Fruit fly (Drosophila melanogaster) whole organism, embryonic: ENCODE data around the gene Herc4.

ENCODE experiments used
- Antp ChIP-seq: fragments of 200-800 bp; sonication (Bioruptor generic); optimal IDR thresholded peaks from 3 replicates; lab custom pipeline; 2016; ENCODE audit warnings: missing biosample characterization, missing genetic modification characterization
- CG1024 ChIP-seq: fragments of 200-800 bp; sonication (Bioruptor generic); IDR thresholded peaks from 2 replicates; pipeline ENCODE4 v1.3.6; 2022; ENCODE audit warnings: missing biosample characterization, missing genetic modification characterization
- CG11247 ChIP-seq: fragments of 200-800 bp; sonication (Bioruptor generic); IDR thresholded peaks from 2 replicates; pipeline ENCODE4 v1.3.6; 2022; ENCODE audit warnings: missing biosample characterization, missing genetic modification characterization
- CG11560 ChIP-seq: fragments of 200-800 bp; sonication (Bioruptor generic); IDR thresholded peaks from 3 replicates; pipeline ENCODE4 v1.3.6; 2022; ENCODE audit warnings: missing biosample characterization, missing genetic modification characterization
- CG14965 ChIP-seq: fragments of 200-800 bp; sonication (Bioruptor generic); optimal IDR thresholded peaks from 2 replicates; lab custom pipeline; 2016; ENCODE audit warnings: missing biosample characterization, missing genetic modification characterization, borderline replicate concordance
- CG15514 ChIP-seq: fragments of 200-800 bp; sonication (Bioruptor generic); optimal IDR thresholded peaks from 3 replicates; lab custom pipeline; 2017; ENCODE audit warnings: missing biosample characterization, missing genetic modification characterization, mild to moderate bottlenecking, moderate library complexity, missing genetic modification reagents
- CG17186 ChIP-seq: fragments of 200-800 bp; sonication (Bioruptor generic); optimal IDR thresholded peaks from 3 replicates; lab custom pipeline; 2017; ENCODE audit warnings: missing biosample characterization, missing genetic modification reagents, missing genetic modification characterization
- CG2120 ChIP-seq: fragments of 200-800 bp; sonication (Bioruptor generic); optimal IDR thresholded peaks from 3 replicates; lab custom pipeline; 2016; ENCODE audit warnings: missing biosample characterization, missing genetic modification characterization
- CG6689 ChIP-seq: fragments of 200-800 bp; sonication (Bioruptor generic); IDR thresholded peaks from 2 replicates; pipeline ENCODE4 v1.3.6; 2022; ENCODE audit warnings: missing biosample characterization, missing genetic modification characterization
- CG9437 ChIP-seq: fragments of 200-800 bp; sonication (Bioruptor generic); optimal IDR thresholded peaks from 2 replicates; lab custom pipeline; 2018; ENCODE audit warnings: missing biosample characterization, mild to moderate bottlenecking, missing genetic modification characterization
- Deaf1 ChIP-seq: fragments of 200-800 bp; optimal IDR thresholded peaks from 3 replicates; lab custom pipeline; 2019; ENCODE audit warnings: missing biosample characterization, mild to moderate bottlenecking, missing genetic modification characterization, moderate library complexity
- Dek ChIP-seq: fragments of 200-800 bp; sonication (Bioruptor generic); optimal IDR thresholded peaks from 3 replicates; lab custom pipeline; 2019; ENCODE audit warnings: missing biosample characterization, mild to moderate bottlenecking, missing genetic modification characterization, moderate library complexity
- Drgx ChIP-seq: fragments of 200-800 bp; sonication (Bioruptor generic); IDR thresholded peaks from 2 replicates; pipeline ENCODE4 v1.3.6; 2022; ENCODE audit warnings: missing biosample characterization, missing genetic modification characterization
- Ets65A ChIP-seq: fragments of 200-800 bp; sonication (Bioruptor generic); peaks from one replicate; lab custom pipeline; 2016; ENCODE audit warnings: missing biosample characterization, missing genetic modification characterization
- HLH4C ChIP-seq: fragments of 200-800 bp; sonication (Bioruptor generic); IDR thresholded peaks from 3 replicates; pipeline ENCODE4 v1.3.6; 2022; ENCODE audit warnings: missing biosample characterization, missing genetic modification characterization; ENCODE audit not compliant: partially characterized antibody
- Hr39 ChIP-seq: fragments of >200 bp; optimal IDR thresholded peaks from 2 replicates; lab custom pipeline; 2017
- Med ChIP-seq: fragments of 200-800 bp; sonication (Bioruptor generic); peaks from one replicate; lab custom pipeline; 2016; ENCODE audit warnings: missing biosample characterization, missing genetic modification characterization, mild to moderate bottlenecking, inconsistent platforms, moderate library complexity
- Poxn ChIP-seq: fragments of 200-800 bp; sonication (Bioruptor generic); IDR thresholded peaks from 2 replicates; pipeline ENCODE4 v1.3.6; 2022; ENCODE audit warnings: missing biosample characterization, missing genetic modification characterization
- Sry-β ChIP-seq: fragments of 200-800 bp; sonication (Bioruptor generic); optimal IDR thresholded peaks from 2 replicates; lab custom pipeline; 2018; ENCODE audit warnings: missing biosample characterization, mild to moderate bottlenecking, missing genetic modification characterization, moderate library complexity
- Ssrp ChIP-seq: fragments of 200-800 bp; sonication (Bioruptor generic); optimal IDR thresholded peaks from 2 replicates; lab custom pipeline; 2018; ENCODE audit warnings: missing biosample characterization, mild to moderate bottlenecking, missing genetic modification characterization, moderate library complexity
- Stat92E ChIP-seq, 3 experiments: fragments of >200 bp in 2 of 3; fragments of 200-800 bp in 1 of 3; sonication (Bioruptor generic) in 1 of 3; optimal IDR thresholded peaks; 2 replicates each; lab custom pipeline; 2017 to 2019; ENCODE audit warnings: missing biosample characterization in 3 of 3, missing genetic modification characterization in 3 of 3, mild to moderate bottlenecking in 1 of 3, moderate library complexity in 1 of 3
- Taf1 ChIP-seq: fragments of 200-800 bp; sonication (Bioruptor generic); IDR thresholded peaks from 2 replicates; pipeline ENCODE4 v1.3.6; 2022; ENCODE audit warnings: missing biosample characterization, missing genetic modification characterization
- aop ChIP-seq: fragments of 200-800 bp; sonication (Bioruptor generic); IDR thresholded peaks from 2 replicates; pipeline ENCODE4 v1.3.6; 2022; ENCODE audit warnings: missing biosample characterization, missing genetic modification characterization
- ara ChIP-seq: fragments of 200-800 bp; sonication (Bioruptor generic); IDR thresholded peaks from 2 replicates; pipeline ENCODE4 v1.3.6; 2022; ENCODE audit warnings: missing biosample characterization, missing genetic modification characterization
- ase ChIP-seq: fragments of 200-800 bp; sonication (Bioruptor generic); IDR thresholded peaks from 3 replicates; pipeline ENCODE4 v1.3.6; 2022; ENCODE audit warnings: missing biosample characterization, missing genetic modification characterization
- bsh ChIP-seq, 2 experiments: fragments of 200-800 bp; sonication (Bioruptor generic); optimal IDR thresholded peaks; 2 replicates each; lab custom pipeline; 2017 to 2018; ENCODE audit warnings: mild to moderate bottlenecking in 2 of 2, missing biosample characterization in 2 of 2, missing genetic modification characterization in 2 of 2, moderate library complexity in 1 of 2
- chinmo ChIP-seq: fragments of 200-800 bp; sonication (Bioruptor generic); IDR thresholded peaks from 4 replicates; pipeline ENCODE4 v1.3.6; 2022; ENCODE audit warnings: missing biosample characterization, missing genetic modification characterization; ENCODE audit not compliant: partially characterized antibody
- corto ChIP-seq: fragments of 200-800 bp; sonication (Bioruptor generic); optimal IDR thresholded peaks from 2 replicates; lab custom pipeline; 2016; ENCODE audit warnings: missing biosample characterization, mild to moderate bottlenecking, missing genetic modification characterization, moderate library complexity
- crol ChIP-seq: fragments of 200-800 bp; sonication (Bioruptor generic); IDR thresholded peaks from 2 replicates; pipeline ENCODE4 v1.3.6; 2022; ENCODE audit warnings: missing biosample characterization, missing genetic modification characterization
- en ChIP-seq: fragments of 200-800 bp; sonication (Bioruptor generic); optimal IDR thresholded peaks from 2 replicates; lab custom pipeline; 2016; ENCODE audit warnings: missing biosample characterization, missing genetic modification characterization
- ewg ChIP-seq: fragments of 200-800 bp; sonication (Bioruptor generic); optimal IDR thresholded peaks from 3 replicates; lab custom pipeline; 2017; ENCODE audit warnings: mild to moderate bottlenecking, missing biosample characterization, missing genetic modification reagents, missing genetic modification characterization
- gem ChIP-seq: fragments of 200-800 bp; sonication (Bioruptor generic); optimal IDR thresholded peaks from 2 replicates; lab custom pipeline; 2019; ENCODE audit warnings: missing biosample characterization, mild to moderate bottlenecking, missing genetic modification characterization, moderate library complexity
- grau ChIP-seq: fragments of 200-800 bp; optimal IDR thresholded peaks from 3 replicates; lab custom pipeline; 2019; ENCODE audit warnings: missing biosample characterization, mild to moderate bottlenecking, missing genetic modification characterization, moderate library complexity
- insv ChIP-seq, 2 experiments: fragments of 200-800 bp; sonication (Bioruptor generic); optimal IDR thresholded peaks; 3 replicates each; lab custom pipeline; 2016 to 2018; ENCODE audit warnings: missing biosample characterization in 2 of 2, missing genetic modification characterization in 2 of 2
- kay ChIP-seq: fragments of 200-800 bp; sonication (Bioruptor generic); optimal IDR thresholded peaks from 2 replicates; lab custom pipeline; 2016; ENCODE audit warnings: missing biosample characterization, missing genetic modification characterization
- kni ChIP-seq: fragments of 200-800 bp; sonication (Bioruptor generic); optimal IDR thresholded peaks from 3 replicates; lab custom pipeline; 2017; ENCODE audit warnings: mild to moderate bottlenecking, missing biosample characterization, missing genetic modification reagents, missing genetic modification characterization
- lola ChIP-seq, 3 experiments: fragments of >200 bp in 2 of 3; fragments of 200-800 bp in 1 of 3; sonication (Bioruptor generic) in 1 of 3; optimal IDR thresholded peaks; 2 replicates each; lab custom pipeline; 2017 to 2019; ENCODE audit warnings: missing biosample characterization in 3 of 3, missing genetic modification characterization in 3 of 3, mild to moderate bottlenecking in 1 of 3, moderate library complexity in 1 of 3
- mld ChIP-seq: fragments of 200-800 bp; sonication (Bioruptor generic); IDR thresholded peaks from 3 replicates; pipeline ENCODE4 v1.3.6; 2022; ENCODE audit warnings: missing biosample characterization, missing genetic modification characterization; ENCODE audit not compliant: partially characterized antibody
- psq ChIP-seq: fragments of 200-800 bp; sonication (Bioruptor generic); optimal IDR thresholded peaks from 2 replicates; lab custom pipeline; 2017; ENCODE audit warnings: missing biosample characterization, missing genetic modification characterization
- row ChIP-seq: fragments of 200-800 bp; sonication (Bioruptor generic); IDR thresholded peaks from 3 replicates; pipeline ENCODE4 v1.3.6; 2022; ENCODE audit warnings: missing biosample characterization, missing genetic modification characterization
- sens ChIP-seq: fragments of 200-800 bp; sonication (Bioruptor generic); peaks from one replicate; lab custom pipeline; 2016; ENCODE audit warnings: missing biosample characterization, missing genetic modification characterization
- sna ChIP-seq: fragments of 200-800 bp; sonication (Bioruptor generic); IDR thresholded peaks from 2 replicates; pipeline ENCODE4 v1.3.6; 2022; ENCODE audit warnings: missing biosample characterization, missing genetic modification characterization; ENCODE audit not compliant: partially characterized antibody
- sob ChIP-seq: fragments of 200-800 bp; sonication (Bioruptor generic); IDR thresholded peaks from 2 replicates; pipeline ENCODE4 v1.3.6; 2022; ENCODE audit warnings: missing biosample characterization, missing genetic modification characterization
- sqz ChIP-seq: fragments of 200-800 bp; sonication (Bioruptor generic); optimal IDR thresholded peaks from 3 replicates; lab custom pipeline; 2018; ENCODE audit warnings: missing biosample characterization, mild to moderate bottlenecking, missing genetic modification characterization
- sr ChIP-seq: fragments of 200-800 bp; sonication (Bioruptor generic); IDR thresholded peaks from 3 replicates; pipeline ENCODE4 v1.3.6; 2022; ENCODE audit warnings: missing biosample characterization, missing genetic modification characterization
- tin ChIP-seq: fragments of 200-800 bp; sonication (Bioruptor generic); optimal IDR thresholded peaks from 3 replicates; lab custom pipeline; 2016; ENCODE audit warnings: missing biosample characterization, missing genetic modification characterization
- tio ChIP-seq: fragments of 200-800 bp; sonication (Bioruptor generic); optimal IDR thresholded peaks from 2 replicates; lab custom pipeline; 2017; ENCODE audit warnings: missing biosample characterization, missing genetic modification characterization, inconsistent platforms
- z ChIP-seq: fragments of 200-800 bp; sonication (Bioruptor generic); IDR thresholded peaks from 3 replicates; pipeline ENCODE4 v1.3.6; 2022; ENCODE audit warnings: missing biosample characterization, missing genetic modification characterization

Gene Herc4

dm6 chr3L:1348248-1348647, 34.8 kb downstream of the Herc4 start (continued):
- TF ChIP-seq bsh (GFP tag; optimal IDR thresholded peaks at IDR 0.05; lab: Kevin White, UChicago), result peak in 1 of 2 experiments; percentile 56
- TF ChIP-seq mld (GFP tag; lab: Robert Waterston, UW), result no peak
- TF ChIP-seq CG6689 (GFP tag; lab: Robert Waterston, UW), result 0 out of 2 replicates have a peak, but pooled peaks have one; percentile 18
- TF ChIP-seq Poxn (GFP tag; lab: Robert Waterston, UW), result no peak
- TF ChIP-seq sob (GFP tag; lab: Robert Waterston, UW), result no peak
- TF ChIP-seq Ets65A, result peak; percentile 89
- TF ChIP-seq Antp (GFP tag; lab: Kevin White, UChicago), result peak; percentile 9
- peak; percentile 74 for TF ChIP-seq sens (GFP tag; lab: Kevin White, UChicago)
- TF ChIP-seq Taf1 (GFP tag; lab: Robert Waterston, UW), result no peak
- no peak for TF ChIP-seq sqz
- peak; percentile 84 for TF ChIP-seq Drgx (GFP tag; lab: Robert Waterston, UW)
- no peak for TF ChIP-seq en (GFP tag; lab: Kevin White, UChicago)
- no peak for TF ChIP-seq CG2120 (GFP tag; lab: Kevin White, UChicago)
- TF ChIP-seq gem (tag; lab: Kevin White, UChicago), result no peak

- TF ChIP-seq CG14965 (GFP tag; lab: Kevin White, UChicago) (no peak), row (peak; percentile 39; the same call in 2 of the 3 replicates), lola (GFP tag; optimal IDR thresholded peaks at IDR 0.05; lab: Kevin White, UChicago) (peak in 1 of 3 experiments; percentile 14), tio (GFP tag; lab: Kevin White, UChicago) (peak; percentile 30), ara (GFP tag; lab: Robert Waterston, UW) (0 out of 2 replicates have a peak, but pooled peaks have one; percentile 29), sens (GFP tag; lab: Kevin White, UChicago) (peak; percentile 80), ase (peak; percentile 6; the same call in 1 of the 3 replicates), Ssrp (peak; percentile 29), aop (GFP tag; lab: Robert Waterston, UW) (no peak), grau (tag; lab: Kevin White, UChicago) (peak; percentile 81), CG1024 (no peak), gem (tag; lab: Kevin White, UChicago) (peak; percentile 21), psq (GFP tag; lab: Kevin White, UChicago) (no peak), Sry-β (no peak)
Observed at dm6 chr3L:1348935-1349334, 35.4 kb downstream of the Herc4 start.

- TF ChIP-seq ewg (GFP tag; lab: Kevin White, UChicago), result peak; percentile 71
- TF ChIP-seq tin (GFP tag; lab: Kevin White, UChicago), result no peak
- TF ChIP-seq CG11560 (tag; lab: Robert Waterston, UW), result no peak
- TF ChIP-seq CG17186 (GFP tag; lab: Kevin White, UChicago), result no peak
- TF ChIP-seq Dek (tag; lab: Kevin White, UChicago), result no peak
- peak; percentile 64 for TF ChIP-seq Med
- TF ChIP-seq crol, result peak; percentile 82
- TF ChIP-seq ase, result 0 out of 3 replicates have a peak, but pooled peaks have one; percentile 2
- no peak for TF ChIP-seq sr
- peak; percentile 15 for TF ChIP-seq CG15514 (GFP tag; lab: Kevin White, UChicago)
- no peak for TF ChIP-seq CG9437
- TF ChIP-seq z (GFP tag; lab: Robert Waterston, UW), result peak; percentile 88
- no peak for TF ChIP-seq corto (GFP tag; lab: Kevin White, UChicago)
- TF ChIP-seq kni, result peak; percentile 21
- TF ChIP-seq insv (GFP tag; optimal IDR thresholded peaks at IDR 0.05; lab: Kevin White, UChicago), result no peak
- no peak for TF ChIP-seq CG11247
- TF ChIP-seq chinmo (GFP tag; lab: Robert Waterston, UW), result 0 out of 4 replicates have a peak, but pooled peaks have one; percentile 37
- TF ChIP-seq sna (GFP tag; lab: Robert Waterston, UW), result no peak
- TF ChIP-seq HLH4C (GFP tag; lab: Robert Waterston, UW), result 0 out of 3 replicates have a peak, but pooled peaks have one; percentile 12
- peak; percentile 39 for TF ChIP-seq Deaf1 (tag; lab: Kevin White, UChicago)
- TF ChIP-seq Stat92E (GFP tag; optimal IDR thresholded peaks at IDR 0.05; lab: Kevin White, UChicago), result peak in 1 of 3 experiments; percentile 84
- TF ChIP-seq Ets65A, result peak; percentile 68
- TF ChIP-seq kay (GFP tag; lab: Kevin White, UChicago), result no peak
- TF ChIP-seq Hr39 (lab: Kevin White, UChicago), result peak; percentile 44
Observed at dm6 chr3L:1349397-1349796, 35.9 kb downstream of the Herc4 start.
